Fruit fly (Drosophila melanogaster): ENCODE results near the gene CG6204.
A peak's percentile ranks its signal among the peaks of the same experiment; 100 is the strongest.

CG6204 gene

DNA sequence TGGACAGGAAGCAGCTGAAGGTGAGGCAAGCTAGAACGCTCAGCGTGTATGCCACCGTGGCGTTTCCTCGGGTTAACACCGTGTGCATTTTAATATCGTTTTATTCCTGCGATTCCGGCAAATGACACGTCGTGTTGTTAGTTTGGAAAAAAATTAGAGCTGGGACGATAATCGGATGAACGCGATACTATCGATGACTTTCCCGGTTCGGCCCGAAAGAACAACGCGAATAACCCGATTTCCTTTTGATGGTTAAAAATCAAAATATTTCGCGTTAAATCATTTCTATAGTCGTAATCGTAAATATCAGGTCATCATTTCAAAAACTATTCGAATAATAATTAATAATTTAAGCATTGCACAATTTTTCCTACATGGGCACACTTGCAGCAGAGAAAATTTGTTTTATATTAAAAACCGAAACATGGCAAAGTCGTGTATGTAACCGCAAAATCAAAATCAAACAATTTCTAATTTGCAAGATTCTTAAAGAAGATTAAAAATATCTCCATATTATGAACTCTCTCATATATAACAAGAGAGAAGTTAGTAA, 36.3 kb downstream of the CG6204 start, which contains the start of gene Spase22-23 (continued):
- TF ChIP-seq shn (GFP tag; optimal IDR thresholded peaks at IDR 0.05) (no peak), E2f2 (GFP tag; IDR thresholded peaks at IDR 0.05) (no peak; the same call in 1 of the 2 replicates), Eip74EF (GFP tag; optimal IDR thresholded peaks at IDR 0.05) (no peak), Sry-δ (GFP tag; optimal IDR thresholded peaks at IDR 0.05) (peak; percentile 83), CG8089 (GFP tag; optimal IDR thresholded peaks at IDR 0.05) (no peak), CG30431 (GFP tag; optimal IDR thresholded peaks at IDR 0.05) (no peak), CG34376 (GFP tag; optimal IDR thresholded peaks at IDR 0.05) (no peak), cas (GFP tag; IDR thresholded peaks at IDR 0.05) (no peak), dan (GFP tag; IDR thresholded peaks at IDR 0.05) (no peak), HLH3B (GFP tag; IDR thresholded peaks at IDR 0.05) (no peak), CG18476 (GFP tag; optimal IDR thresholded peaks at IDR 0.05) (no peak), mld (GFP tag; IDR thresholded peaks at IDR 0.05; ENCODE audit: partially characterized antibody) (peak; percentile 97), CG12769 (tag; optimal IDR thresholded peaks at IDR 0.05) (no peak), CG34422 (GFP tag; IDR thresholded peaks at IDR 0.05) (peak; percentile 17; the same call in 1 of the 3 replicates), Rfx (GFP tag; IDR thresholded peaks at IDR 0.05) (peak; percentile 24; the same call in 1 of the 2 replicates), slbo (GFP tag; IDR thresholded peaks at IDR 0.05) (0 out of 2 replicates have a peak, but pooled peaks have one; percentile 19), ci (GFP tag; IDR thresholded peaks at IDR 0.05) (0 out of 3 replicates have a peak, but pooled peaks have one; percentile 20), caup (GFP tag; optimal IDR thresholded peaks at IDR 0.05; ENCODE audit: severe bottlenecking) (no peak), Fer1 (GFP tag; optimal IDR thresholded peaks at IDR 0.05) (no peak), CG31441 (GFP tag; IDR thresholded peaks at IDR 0.05) (no peak), CG30020 (tag; optimal IDR thresholded peaks at IDR 0.05) (no peak), CG9797 (GFP tag; optimal IDR thresholded peaks at IDR 0.05) (no peak), MBD-R2 (GFP tag; IDR thresholded peaks at IDR 0.05) (peak; percentile 44), br (optimal IDR thresholded peaks at IDR 0.05) (no peak), zfh1 (GFP tag; IDR thresholded peaks at IDR 0.05) (no peak), B-H2 (GFP tag; optimal IDR thresholded peaks at IDR 0.05) (no peak), ssp (GFP tag; IDR thresholded peaks at IDR 0.05) (no peak), CG11398 (GFP tag; optimal IDR thresholded peaks at IDR 0.05) (no peak), CG10274 (GFP tag; optimal IDR thresholded peaks at IDR 0.05) (no peak), croc (GFP tag; conservative IDR thresholded peaks at IDR 0.05) (no peak), bbx (GFP tag; IDR thresholded peaks at IDR 0.05; ENCODE audit: partially characterized antibody) (peak; percentile 97), CG17612 (GFP tag; IDR thresholded peaks at IDR 0.05) (no peak), cad (GFP tag; optimal IDR thresholded peaks at IDR 0.05) (no peak), CG15073 (GFP tag; optimal IDR thresholded peaks at IDR 0.05) (peak; percentile 10), Fer3 (tag; optimal IDR thresholded peaks at IDR 0.05) (no peak), CG33557 (GFP tag; optimal IDR thresholded peaks at IDR 0.05) (no peak), fru (optimal IDR thresholded peaks at IDR 0.05) (no peak), pzg (GFP tag; optimal IDR thresholded peaks at IDR 0.05) (peak; percentile 20), CG6654 (GFP tag; optimal IDR thresholded peaks at IDR 0.05) (no peak), grn (GFP tag; optimal IDR thresholded peaks at IDR 0.05) (no peak), Hr39 (optimal IDR thresholded peaks at IDR 0.05) (no peak), Oli (tag; optimal IDR thresholded peaks at IDR 0.05) (no peak), Elba2 (GFP tag; optimal IDR thresholded peaks at IDR 0.05) (no peak), grau (tag; optimal IDR thresholded peaks at IDR 0.05) (no peak), tna (GFP tag; IDR thresholded peaks at IDR 0.05; ENCODE audit: partially characterized antibody) (peak; percentile 87), CG1832 (GFP tag; optimal IDR thresholded peaks at IDR 0.05) (no peak), crp (GFP tag; optimal IDR thresholded peaks at IDR 0.05) (no peak), seq (GFP tag; IDR thresholded peaks at IDR 0.05) (no peak), ara (GFP tag; IDR thresholded peaks at IDR 0.05) (no peak), CG16815 (GFP tag; optimal IDR thresholded peaks at IDR 0.05) (no peak)
